Fruit fly (Drosophila melanogaster) Kc167 (cell line): ENCODE data around the gene CG34382.

Experiments used
- Myc ChIP-seq: fragments of >200 bp; optimal IDR thresholded peaks from 2 replicates; lab custom pipeline; 2017; ENCODE audit warnings: missing external identifiers
- Sin3A ChIP-seq: fragments of >200 bp; optimal IDR thresholded peaks from 2 replicates; lab custom pipeline; 2018; ENCODE audit warnings: missing external identifiers
- insv ChIP-seq: fragments of >200 bp; optimal IDR thresholded peaks from 3 replicates; lab custom pipeline; 2018; ENCODE audit warnings: missing external identifiers
- psq ChIP-seq: fragments of >200 bp; optimal IDR thresholded peaks from 2 replicates; lab custom pipeline; 2017; ENCODE audit warnings: missing external identifiers
- ttk ChIP-seq: sonication (Bioruptor generic); optimal IDR thresholded peaks from 2 replicates; lab custom pipeline; 2017; ENCODE audit warnings: missing external identifiers

dm6 chr3L:9864275-9865052 is 14.3 kb upstream of the CG34382 start, which contains the start of the genes iPLA2-VIA and Ciz1:
- no peak for TF ChIP-seq psq
- TF ChIP-seq insv (lab: Kevin White, UChicago): no peak
- TF ChIP-seq ttk (lab: Kevin White, UChicago): no peak
- TF ChIP-seq Sin3A (lab: Kevin White, UChicago): no peak
- no peak for TF ChIP-seq Myc (lab: Kevin White, UChicago)
